Worm (Caenorhabditis elegans) whole organism, young adult: ENCODE measurements around the gene B0334.5.

Source experiments
- B0035.1 ChIP-seq: sonication (generic microtip); optimal IDR thresholded peaks from 2 replicates; lab custom pipeline; 2016; ENCODE audit warnings: missing genetic modification characterization, mild to moderate bottlenecking, missing compliant biosample characterization, missing genotype, missing genetic modification reagents
- C06A6.2 ChIP-seq: fragments of 200-800 bp; sonication (Bioruptor generic); conservative IDR thresholded peaks from 2 replicates; pipeline ENCODE4 v1.3.6; 2022; ENCODE audit warnings: missing genetic modification characterization, missing compliant biosample characterization
- F10E7.11 ChIP-seq: sonication (generic microtip); optimal IDR thresholded peaks from 2 replicates; lab custom pipeline; 2017; ENCODE audit warnings: mild to moderate bottlenecking, missing genetic modification characterization, moderate library complexity, missing compliant biosample characterization
- F22D6.2 ChIP-seq: sonication (generic microtip); optimal IDR thresholded peaks from 2 replicates; lab custom pipeline; 2016; ENCODE audit warnings: mild to moderate bottlenecking, missing genetic modification characterization, missing compliant biosample characterization
- F33H1.4 ChIP-seq: fragments of 200-800 bp; sonication (Bioruptor generic); IDR thresholded peaks from 2 replicates; pipeline ENCODE4 v1.3.6; 2022; ENCODE audit warnings: missing genetic modification reagents, missing genetic modification characterization, missing compliant biosample characterization
- F57C9.4 ChIP-seq: sonication (generic microtip); optimal IDR thresholded peaks from 2 replicates; lab custom pipeline; 2017; ENCODE audit warnings: mild to moderate bottlenecking, missing genetic modification characterization, missing compliant biosample characterization
- K11D2.4 ChIP-seq: fragments of 200-800 bp; sonication (Bioruptor generic); IDR thresholded peaks from 2 replicates; pipeline ENCODE4 v1.3.6; 2022; ENCODE audit warnings: missing genetic modification reagents, missing genetic modification characterization, missing compliant biosample characterization
- K12H6.12 ChIP-seq: fragments of 200-800 bp; sonication (Bioruptor generic); optimal IDR thresholded peaks from 2 replicates; lab custom pipeline; 2018; ENCODE audit warnings: mild to moderate bottlenecking, missing genetic modification characterization, missing compliant biosample characterization
- Y56A3A.18 ChIP-seq: fragments of 200-800 bp; sonication (Bioruptor generic); IDR thresholded peaks from 2 replicates; pipeline ENCODE4 v1.3.6; 2022; ENCODE audit warnings: missing genetic modification reagents, missing genetic modification characterization, missing compliant biosample characterization
- ama-1 ChIP-seq, 3 experiments: fragments of 150-350 bp in 1 of 3; sonication (generic microtip) in 2 of 3; optimal IDR thresholded peaks; 2 replicates each; lab custom pipeline; 2014 to 2018; ENCODE audit warnings: missing biosample characterization in 2 of 3, missing genetic modification characterization in 2 of 3, missing genetic modification reagents in 2 of 3
- attf-3 ChIP-seq: fragments of 200-800 bp; sonication (Bioruptor generic); conservative IDR thresholded peaks from 2 replicates; pipeline ENCODE4 v1.3.6; 2022; ENCODE audit warnings: missing genetic modification reagents, missing genetic modification characterization, missing compliant biosample characterization
- attf-5 ChIP-seq: fragments of 200-800 bp; sonication (Bioruptor generic); optimal IDR thresholded peaks from 2 replicates; lab custom pipeline; 2018; ENCODE audit warnings: mild to moderate bottlenecking, missing genetic modification characterization, missing compliant biosample characterization
- bed-1 ChIP-seq: fragments of 200-800 bp; sonication (Bioruptor generic); IDR thresholded peaks from 2 replicates; pipeline ENCODE4 v1.3.6; 2022; ENCODE audit warnings: missing genetic modification reagents, missing genetic modification characterization, missing compliant biosample characterization
- ccch-3 ChIP-seq: fragments of 200-800 bp; sonication (Bioruptor generic); optimal IDR thresholded peaks from 2 replicates; lab custom pipeline; 2018; ENCODE audit warnings: mild to moderate bottlenecking, missing genetic modification characterization, missing compliant biosample characterization
- cebp-1 ChIP-seq, 2 experiments: fragments of 200-800 bp in 1 of 2; sonication (Bioruptor generic) in 1 of 2; sonication (generic microtip) in 1 of 2; IDR thresholded peaks in 1 of 2; optimal IDR thresholded peaks in 1 of 2; 2 replicates each; pipeline versions ENCODE4 v1.3.6 to Lab custom; 2017 to 2022; ENCODE audit warnings: missing compliant biosample characterization in 2 of 2, missing genetic modification characterization in 2 of 2, mild to moderate bottlenecking in 1 of 2, missing genetic modification reagents in 1 of 2, moderate library complexity in 1 of 2
- ceh-27 ChIP-seq: fragments of 200-800 bp; sonication (Bioruptor generic); optimal IDR thresholded peaks from 2 replicates; lab custom pipeline; 2018; ENCODE audit warnings: mild to moderate bottlenecking, missing genetic modification characterization, moderate library complexity, missing compliant biosample characterization
- ceh-40 ChIP-seq: fragments of 200-800 bp; sonication (Bioruptor generic); IDR thresholded peaks from 2 replicates; pipeline ENCODE4 v1.3.6; 2022; ENCODE audit warnings: missing genetic modification characterization, missing compliant biosample characterization
- ceh-91 ChIP-seq: fragments of 200-800 bp; sonication (Bioruptor generic); IDR thresholded peaks from 2 replicates; pipeline ENCODE4 v1.3.6; 2022; ENCODE audit warnings: missing genetic modification reagents, missing genetic modification characterization, missing compliant biosample characterization
- dox-1 ChIP-seq: fragments of 200-800 bp; sonication (Bioruptor generic); IDR thresholded peaks from 2 replicates; pipeline ENCODE4 v1.3.6; 2022; ENCODE audit warnings: missing genetic modification reagents, missing genetic modification characterization, missing compliant biosample characterization
- egl-18 ChIP-seq: fragments of 200-800 bp; sonication (Bioruptor generic); IDR thresholded peaks from 2 replicates; pipeline ENCODE4 v1.3.6; 2022; ENCODE audit warnings: missing genetic modification reagents, missing genetic modification characterization, missing compliant biosample characterization
- egl-44 ChIP-seq: fragments of 200-800 bp; sonication (Bioruptor generic); IDR thresholded peaks from 2 replicates; pipeline ENCODE4 v1.3.6; 2022; ENCODE audit warnings: missing genetic modification reagents, missing genetic modification characterization, missing compliant biosample characterization
- him-1 ChIP-seq: sonication (generic microtip); optimal IDR thresholded peaks from 2 replicates; lab custom pipeline; 2016; ENCODE audit warnings: missing genotype, missing genetic modification reagents, missing genetic modification characterization, missing compliant biosample characterization
- hlh-12 ChIP-seq: sonication (generic microtip); optimal IDR thresholded peaks from 2 replicates; lab custom pipeline; 2016; ENCODE audit warnings: missing genetic modification characterization, missing compliant biosample characterization
- hmg-1.2 ChIP-seq: fragments of 200-800 bp; sonication (Bioruptor generic); IDR thresholded peaks from 2 replicates; pipeline ENCODE4 v1.3.6; 2022; ENCODE audit warnings: missing genetic modification reagents, missing genetic modification characterization, missing compliant biosample characterization
- hrde-1 ChIP-seq: sonication (generic microtip); optimal IDR thresholded peaks from 2 replicates; lab custom pipeline; 2016; ENCODE audit warnings: missing genetic modification characterization, mild to moderate bottlenecking, missing compliant biosample characterization, moderate library complexity, missing genotype, missing genetic modification reagents, borderline replicate concordance
- let-607 ChIP-seq, 2 experiments: fragments of 200-800 bp in 1 of 2; sonication (Bioruptor generic) in 1 of 2; sonication (generic microtip) in 1 of 2; optimal IDR thresholded peaks; 2 replicates each; lab custom pipeline; 2016 to 2018; ENCODE audit warnings: mild to moderate bottlenecking in 2 of 2, missing compliant biosample characterization in 2 of 2, missing genetic modification characterization in 2 of 2, moderate library complexity in 2 of 2, missing genotype in 1 of 2
- lin-54 ChIP-seq: fragments of 200-800 bp; sonication (Bioruptor generic); optimal IDR thresholded peaks from 2 replicates; lab custom pipeline; 2018; ENCODE audit warnings: mild to moderate bottlenecking, missing genetic modification characterization, missing compliant biosample characterization
- lir-1 ChIP-seq: fragments of 200-800 bp; sonication (Bioruptor generic); conservative IDR thresholded peaks from 2 replicates; pipeline ENCODE4 v1.3.6; 2022; ENCODE audit warnings: missing genetic modification reagents, missing genetic modification characterization, missing compliant biosample characterization
- madf-3 ChIP-seq: fragments of 200-800 bp; sonication (Bioruptor generic); IDR thresholded peaks from 2 replicates; pipeline ENCODE4 v1.3.6; 2022; ENCODE audit warnings: missing genetic modification reagents, missing genetic modification characterization, missing compliant biosample characterization
- mxl-1 ChIP-seq: sonication (generic microtip); optimal IDR thresholded peaks from 2 replicates; lab custom pipeline; 2016; ENCODE audit warnings: missing genetic modification characterization, missing compliant biosample characterization
- nfya-1 ChIP-seq: sonication (generic microtip); optimal IDR thresholded peaks from 2 replicates; lab custom pipeline; 2017; ENCODE audit warnings: antibody characterized with exemption, missing compliant biosample characterization, missing genetic modification characterization, borderline replicate concordance; ENCODE audit not compliant: insufficient read depth
- nfya-2 ChIP-seq: fragments of 200-800 bp; sonication (Bioruptor generic); IDR thresholded peaks from 2 replicates; pipeline ENCODE4 v1.3.6; 2022; ENCODE audit warnings: missing genetic modification reagents, missing genetic modification characterization, missing compliant biosample characterization
- pbrm-1 ChIP-seq: fragments of 200-800 bp; sonication (Bioruptor generic); IDR thresholded peaks from 2 replicates; pipeline ENCODE4 v1.3.6; 2022; ENCODE audit warnings: missing genetic modification reagents, missing genetic modification characterization, missing compliant biosample characterization
- rpc-1 ChIP-seq, 2 experiments: fragments of 150-350 bp in 1 of 2; sonication (generic microtip) in 1 of 2; optimal IDR thresholded peaks; 2 replicates each; lab custom pipeline; 2014 to 2018; ENCODE audit warnings: missing biosample characterization in 1 of 2, missing genetic modification characterization in 1 of 2, missing genetic modification reagents in 1 of 2, missing genotype in 1 of 2
- sdz-38 ChIP-seq: sonication (generic microtip); optimal IDR thresholded peaks from 2 replicates; lab custom pipeline; 2016; ENCODE audit warnings: missing genotype, missing genetic modification characterization, missing compliant biosample characterization
- snpc-3.4 ChIP-seq: sonication (generic microtip); optimal IDR thresholded peaks from 2 replicates; lab custom pipeline; 2017; ENCODE audit warnings: missing genetic modification characterization, mild to moderate bottlenecking, missing compliant biosample characterization, antibody characterized with exemption, moderate library complexity, missing genotype, missing genetic modification reagents
- somi-1 ChIP-seq: fragments of 200-800 bp; sonication (Bioruptor generic); optimal IDR thresholded peaks from 2 replicates; lab custom pipeline; 2018; ENCODE audit warnings: mild to moderate bottlenecking, missing genetic modification characterization, missing compliant biosample characterization
- sptf-2 ChIP-seq: fragments of 200-800 bp; sonication (Bioruptor generic); optimal IDR thresholded peaks from 2 replicates; lab custom pipeline; 2018; ENCODE audit warnings: mild to moderate bottlenecking, missing genetic modification characterization, missing compliant biosample characterization
- tlf-1 ChIP-seq: fragments of 200-800 bp; sonication (Bioruptor generic); optimal IDR thresholded peaks from 2 replicates; lab custom pipeline; 2018; ENCODE audit warnings: mild to moderate bottlenecking, missing genetic modification characterization, missing compliant biosample characterization
- zfh-2 ChIP-seq: fragments of 200-800 bp; sonication (Bioruptor generic); conservative IDR thresholded peaks from 2 replicates; pipeline ENCODE4 v1.3.6; 2022; ENCODE audit warnings: missing genetic modification reagents, missing genetic modification characterization, missing compliant biosample characterization
- ztf-18 ChIP-seq: sonication (generic microtip); optimal IDR thresholded peaks from 2 replicates; lab custom pipeline; 2016; ENCODE audit warnings: missing genotype, mild to moderate bottlenecking, missing genetic modification characterization, missing compliant biosample characterization
- ztf-25 ChIP-seq: fragments of 200-800 bp; sonication (Bioruptor generic); IDR thresholded peaks from 2 replicates; pipeline ENCODE4 v1.3.6; 2022; ENCODE audit warnings: missing genetic modification reagents, missing genetic modification characterization, missing compliant biosample characterization
- ztf-26 ChIP-seq: sonication (generic microtip); optimal IDR thresholded peaks from 2 replicates; lab custom pipeline; 2017; ENCODE audit warnings: missing genetic modification characterization, missing compliant biosample characterization
- ztf-3 ChIP-seq: fragments of 200-800 bp; sonication (Bioruptor generic); optimal IDR thresholded peaks from 2 replicates; lab custom pipeline; 2018; ENCODE audit warnings: mild to moderate bottlenecking, missing genetic modification characterization, missing compliant biosample characterization

Gene B0334.5

DNA sequence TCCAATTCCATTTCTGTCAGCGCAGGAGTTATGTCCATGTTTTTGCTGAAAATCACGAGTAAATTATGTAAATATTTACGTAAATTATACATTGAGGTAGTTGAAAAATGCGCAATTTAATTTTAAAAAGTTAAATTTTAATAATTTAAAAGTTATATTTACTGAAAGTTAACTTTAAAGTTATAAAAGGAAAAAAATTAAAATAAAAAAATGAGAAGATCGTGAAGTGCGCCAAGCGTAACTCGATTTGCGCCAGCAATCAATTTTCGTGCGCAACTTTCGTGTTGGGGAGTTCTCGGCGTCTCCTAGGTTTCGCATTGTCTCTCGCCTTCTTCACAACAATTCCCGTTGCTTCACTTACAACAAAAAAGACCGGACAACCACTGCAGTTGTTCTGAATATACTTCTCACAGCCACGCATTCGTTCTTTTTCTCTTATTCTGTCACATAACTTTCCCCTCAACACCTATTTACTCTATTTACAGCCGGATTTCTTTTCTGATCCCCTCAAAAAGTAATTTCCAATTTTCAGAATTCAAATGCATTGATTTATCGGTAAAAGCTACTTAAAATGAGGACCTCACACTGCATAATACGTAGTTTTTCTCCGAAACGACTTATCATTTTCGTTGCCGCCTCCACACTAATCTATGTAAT, 23.8 kb upstream of the B0334.5 start, which contains the start of the genes metl-1 and W02B12.11 (continued):
- no peak for TF ChIP-seq him-1 (tag; lab: Kevin White, UChicago)
- peak in 1 of 2 experiments; percentile 57 for TF ChIP-seq let-607 (tag; optimal IDR thresholded peaks at IDR 0.05; lab: Kevin White, UChicago)
- no peak for TF ChIP-seq ztf-3 (GFP tag; lab: Kevin White, UChicago)
- TF ChIP-seq F33H1.4 (GFP tag; lab: Robert Waterston, UW) = peak; percentile 75
- peak; percentile 69 for TF ChIP-seq attf-3 (GFP tag; lab: Robert Waterston, UW)
- TF ChIP-seq attf-5 (GFP tag; lab: Kevin White, UChicago) = peak; percentile 78
- peak; percentile 35; the same call in 1 of the 2 replicates for TF ChIP-seq ceh-91
- TF ChIP-seq B0035.1 = peak; percentile 9
- no peak for TF ChIP-seq nfya-1 (tag; lab: Kevin White, UChicago)
- TF ChIP-seq lin-54 (GFP tag; lab: Kevin White, UChicago) = peak; percentile 87
- TF ChIP-seq sptf-2 = no peak
- TF ChIP-seq F57C9.4 (tag; lab: Kevin White, UChicago) = no peak
- 0 out of 2 replicates have a peak, but pooled peaks have one; percentile 30 for TF ChIP-seq lir-1 (GFP tag; lab: Robert Waterston, UW)
- peak; percentile 74 for TF ChIP-seq tlf-1 (GFP tag; lab: Kevin White, UChicago)
- no peak for TF ChIP-seq egl-44 (GFP tag; lab: Robert Waterston, UW)
- peak; percentile 90 for TF ChIP-seq pbrm-1 (GFP tag; lab: Robert Waterston, UW)
- peak; percentile 99 for TF ChIP-seq ztf-18
- no peak for TF ChIP-seq nfya-2
- TF ChIP-seq egl-18 = 0 out of 2 replicates have a peak, but pooled peaks have one; percentile 38
- peak; percentile 44 for TF ChIP-seq ztf-26
- TF ChIP-seq C06A6.2 = peak; percentile 69
- TF ChIP-seq somi-1 = peak; percentile 50
- peak; percentile 83 for TF ChIP-seq K11D2.4 (GFP tag; lab: Robert Waterston, UW)
- peak; percentile 41 for TF ChIP-seq snpc-3.4 (tag; lab: Kevin White, UChicago)
- peak; percentile 69; the same call in 1 of the 2 replicates for TF ChIP-seq zfh-2 (GFP tag; lab: Robert Waterston, UW)
- TF ChIP-seq K12H6.12 = peak; percentile 23
- TF ChIP-seq cebp-1 (GFP tag; IDR thresholded peaks at IDR 0.05; lab: Robert Waterston, UW) = 0 out of 2 replicates have a peak, but pooled peaks have one; percentile 13
- TF ChIP-seq cebp-1 (tag; optimal IDR thresholded peaks at IDR 0.05; lab: Kevin White, UChicago) = peak; percentile 82

DNA sequence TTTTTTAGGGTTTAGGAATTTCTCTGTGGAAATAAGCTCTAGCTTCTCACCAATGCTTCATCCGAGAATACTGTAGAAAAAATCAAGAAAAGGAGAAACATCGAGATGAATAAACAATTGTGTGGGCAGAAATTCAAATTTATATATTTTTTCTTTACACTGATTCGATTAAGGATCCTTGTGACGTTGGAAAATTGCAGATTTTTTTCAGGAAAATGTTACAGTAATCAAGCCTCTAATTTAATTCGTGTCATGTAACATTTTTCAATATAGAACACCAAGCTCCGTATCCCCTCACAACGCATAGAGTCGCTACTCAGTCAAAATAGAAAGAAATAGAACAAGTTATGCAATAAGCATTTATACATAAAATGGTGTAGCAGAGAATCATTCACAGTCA, 21.1 kb upstream of the B0334.5 start, which contains the start of gene W02B12.16:
Gene W02B12.16, minus strand, starts transcription at position 101 of the 400 bp plus-strand sequence.
- TF ChIP-seq F33H1.4 (GFP tag; lab: Robert Waterston, UW) = no peak
- TF ChIP-seq madf-3 (GFP tag; lab: Robert Waterston, UW) = no peak
- no peak for TF ChIP-seq ztf-25 (GFP tag; lab: Robert Waterston, UW)
- no peak for TF ChIP-seq ccch-3 (GFP tag; lab: Kevin White, UChicago)
- no peak for TF ChIP-seq ceh-40 (GFP tag; lab: Robert Waterston, UW)
- TF ChIP-seq F22D6.2 (tag; lab: Kevin White, UChicago) = no peak
- no peak for TF ChIP-seq F10E7.11 (tag; lab: Kevin White, UChicago)
- TF ChIP-seq ceh-91 = no peak
- no peak for TF ChIP-seq hrde-1
- TF ChIP-seq hmg-1.2 (GFP tag; lab: Robert Waterston, UW) = no peak
- TF ChIP-seq rpc-1 (optimal IDR thresholded peaks at IDR 0.05; lab: Kevin White, UChicago) = no peak
- no peak for TF ChIP-seq rpc-1 (tag; optimal IDR thresholded peaks at IDR 0.05; lab: Kevin White, UChicago)
- TF ChIP-seq hlh-12 (tag; lab: Kevin White, UChicago) = no peak
- no peak for TF ChIP-seq mxl-1 (tag; lab: Kevin White, UChicago)
- no peak for TF ChIP-seq sdz-38 (tag; lab: Kevin White, UChicago)
- no peak for TF ChIP-seq ceh-27 (GFP tag; lab: Kevin White, UChicago)
- no peak for TF ChIP-seq bed-1 (GFP tag; lab: Robert Waterston, UW)
- TF ChIP-seq tlf-1 (GFP tag; lab: Kevin White, UChicago) = no peak
- no peak for TF ChIP-seq Y56A3A.18 (GFP tag; lab: Robert Waterston, UW)
- TF ChIP-seq dox-1 (GFP tag; lab: Robert Waterston, UW) = no peak
- no peak for TF ChIP-seq ama-1 (optimal IDR thresholded peaks at IDR 0.05; lab: Kevin White, UChicago)
- no peak for TF ChIP-seq ama-1 (GFP tag; optimal IDR thresholded peaks at IDR 0.05; lab: Kevin White, UChicago)
